Fruit fly (Drosophila melanogaster) whole organism, embryonic: ENCODE results near the gene Hexo1.
A peak's percentile ranks its signal among the peaks of the same experiment; 100 is the strongest.

Source experiments
- Aef1 ChIP-seq: fragments of 200-800 bp; sonication (Bioruptor generic); IDR thresholded peaks from 3 replicates; pipeline ENCODE4 v1.3.6; 2022; ENCODE audit warnings: missing biosample characterization, missing genetic modification characterization
- CG10321 ChIP-seq: fragments of 200-800 bp; sonication (Bioruptor generic); IDR thresholded peaks from 2 replicates; pipeline ENCODE4 v1.3.6; 2022; ENCODE audit warnings: missing biosample characterization, missing genetic modification characterization
- CG10366 ChIP-seq: fragments of 200-800 bp; sonication (Bioruptor generic); IDR thresholded peaks from 2 replicates; pipeline ENCODE4 v1.3.6; 2022; ENCODE audit warnings: missing biosample characterization, missing genetic modification characterization
- CG11696 ChIP-seq: fragments of 200-800 bp; sonication (Bioruptor generic); IDR thresholded peaks from 2 replicates; pipeline ENCODE4 v1.3.6; 2022; ENCODE audit warnings: missing biosample characterization, missing genetic modification characterization
- CG11723 ChIP-seq: fragments of 200-800 bp; sonication (Bioruptor generic); optimal IDR thresholded peaks from 2 replicates; lab custom pipeline; 2017; ENCODE audit warnings: missing biosample characterization, mild to moderate bottlenecking, missing genetic modification characterization
- CG14050 ChIP-seq: fragments of 200-800 bp; sonication (Bioruptor generic); IDR thresholded peaks from 3 replicates; pipeline ENCODE4 v1.3.6; 2022; ENCODE audit warnings: missing biosample characterization, missing genetic modification characterization
- CG17385 ChIP-seq: fragments of 200-800 bp; sonication (Bioruptor generic); optimal IDR thresholded peaks from 3 replicates; lab custom pipeline; 2018; ENCODE audit warnings: missing biosample characterization, mild to moderate bottlenecking, missing genetic modification characterization
- CG18476 ChIP-seq: fragments of 200-800 bp; sonication (Bioruptor generic); optimal IDR thresholded peaks from 2 replicates; lab custom pipeline; 2016; ENCODE audit warnings: missing biosample characterization, mild to moderate bottlenecking, missing genetic modification characterization
- CG18599 ChIP-seq: fragments of 200-800 bp; sonication (Bioruptor generic); optimal IDR thresholded peaks from 3 replicates; lab custom pipeline; 2017; ENCODE audit warnings: missing biosample characterization, missing genetic modification characterization, mild to moderate bottlenecking, moderate library complexity, missing genetic modification reagents
- CG18619 ChIP-seq: fragments of 200-800 bp; sonication (Bioruptor generic); optimal IDR thresholded peaks from 3 replicates; lab custom pipeline; 2017; ENCODE audit warnings: missing biosample characterization, mild to moderate bottlenecking, missing genetic modification characterization
- CG2129 ChIP-seq: fragments of 200-800 bp; sonication (Bioruptor generic); IDR thresholded peaks from 2 replicates; pipeline ENCODE4 v1.3.6; 2022; ENCODE audit warnings: missing biosample characterization, missing genetic modification characterization; ENCODE audit not compliant: partially characterized antibody
- CG31224 ChIP-seq: fragments of 200-800 bp; sonication (Bioruptor generic); IDR thresholded peaks from 2 replicates; pipeline ENCODE4 v1.3.6; 2022; ENCODE audit warnings: missing biosample characterization, missing genetic modification characterization
- CG31388 ChIP-seq: fragments of 200-800 bp; sonication (Bioruptor generic); optimal IDR thresholded peaks from 2 replicates; lab custom pipeline; 2016; ENCODE audit warnings: missing biosample characterization, missing genetic modification characterization
- CG3838 ChIP-seq: fragments of 200-800 bp; sonication (Bioruptor generic); optimal IDR thresholded peaks from 3 replicates; lab custom pipeline; 2016; ENCODE audit warnings: missing biosample characterization, missing genetic modification characterization
- CG4328 ChIP-seq: fragments of 200-800 bp; sonication (Bioruptor generic); optimal IDR thresholded peaks from 3 replicates; lab custom pipeline; 2017; ENCODE audit warnings: missing biosample characterization, missing genetic modification reagents, missing genetic modification characterization
- CG4730 ChIP-seq: fragments of 200-800 bp; sonication (Bioruptor generic); IDR thresholded peaks from 2 replicates; pipeline ENCODE4 v1.3.6; 2022; ENCODE audit warnings: missing biosample characterization, missing genetic modification characterization
- CG7786 ChIP-seq: fragments of 200-800 bp; sonication (Bioruptor generic); optimal IDR thresholded peaks from 2 replicates; lab custom pipeline; 2016; ENCODE audit warnings: missing biosample characterization, missing genetic modification characterization
- CG8478 ChIP-seq: fragments of >200 bp; optimal IDR thresholded peaks from 2 replicates; lab custom pipeline; 2018
- CG9797 ChIP-seq: fragments of 200-800 bp; sonication (Bioruptor generic); optimal IDR thresholded peaks from 3 replicates; lab custom pipeline; 2018; ENCODE audit warnings: missing biosample characterization, mild to moderate bottlenecking, missing genetic modification characterization
- CG9817 ChIP-seq: fragments of 200-800 bp; sonication (Bioruptor generic); optimal IDR thresholded peaks from 2 replicates; lab custom pipeline; 2018; ENCODE audit warnings: missing biosample characterization, mild to moderate bottlenecking, missing genetic modification characterization, moderate library complexity
- D ChIP-seq, 2 experiments: fragments of 200-800 bp in 1 of 2; fragments of >200 bp in 1 of 2; sonication (Bioruptor generic) in 1 of 2; optimal IDR thresholded peaks; 2 replicates in 1 of 2; 3 replicates in 1 of 2; lab custom pipeline; 2017; ENCODE audit warnings: mild to moderate bottlenecking in 1 of 2, missing biosample characterization in 1 of 2, missing genetic modification characterization in 1 of 2, missing genetic modification reagents in 1 of 2
- Dad ChIP-seq: fragments of 200-800 bp; sonication (Bioruptor generic); optimal IDR thresholded peaks from 3 replicates; lab custom pipeline; 2016; ENCODE audit warnings: missing biosample characterization, missing genetic modification characterization
- Fer2 ChIP-seq: fragments of 200-800 bp; sonication (Bioruptor generic); optimal IDR thresholded peaks from 2 replicates; lab custom pipeline; 2018; ENCODE audit warnings: missing biosample characterization, mild to moderate bottlenecking, missing genetic modification characterization, moderate library complexity
- Hr78 ChIP-seq, 2 experiments: fragments of 200-800 bp in 1 of 2; fragments of >200 bp in 1 of 2; sonication (Bioruptor generic) in 1 of 2; optimal IDR thresholded peaks; 2 replicates each; lab custom pipeline; 2017 to 2019; ENCODE audit warnings: missing biosample characterization in 2 of 2, missing genetic modification characterization in 2 of 2, mild to moderate bottlenecking in 1 of 2, moderate library complexity in 1 of 2
- Lpt ChIP-seq: fragments of >200 bp; optimal IDR thresholded peaks from 2 replicates; lab custom pipeline; 2018; ENCODE audit warnings: missing biosample characterization, missing genetic modification characterization
- MBD-R2 ChIP-seq: fragments of 200-800 bp; sonication (Bioruptor generic); IDR thresholded peaks from 2 replicates; pipeline ENCODE4 v1.3.6; 2022; ENCODE audit warnings: missing biosample characterization, missing genetic modification characterization
- Mrtf ChIP-seq: fragments of 200-800 bp; sonication (Bioruptor generic); IDR thresholded peaks from 3 replicates; pipeline ENCODE4 v1.3.6; 2022; ENCODE audit warnings: missing biosample characterization, missing genetic modification characterization
- Ptx1 ChIP-seq: fragments of 200-800 bp; sonication (Bioruptor generic); IDR thresholded peaks from 2 replicates; pipeline ENCODE4 v1.3.6; 2022; ENCODE audit warnings: missing biosample characterization, missing genetic modification characterization
- Taf1 ChIP-seq: fragments of 200-800 bp; sonication (Bioruptor generic); IDR thresholded peaks from 2 replicates; pipeline ENCODE4 v1.3.6; 2022; ENCODE audit warnings: missing biosample characterization, missing genetic modification characterization
- Tbp ChIP-seq: fragments of >200 bp; optimal IDR thresholded peaks from 2 replicates; lab custom pipeline; 2018; ENCODE audit warnings: missing biosample characterization, missing genetic modification characterization
- ase ChIP-seq: fragments of 200-800 bp; sonication (Bioruptor generic); IDR thresholded peaks from 3 replicates; pipeline ENCODE4 v1.3.6; 2022; ENCODE audit warnings: missing biosample characterization, missing genetic modification characterization
- ash1 ChIP-seq: fragments of 200-800 bp; sonication (Bioruptor generic); optimal IDR thresholded peaks from 2 replicates; lab custom pipeline; 2018; ENCODE audit warnings: missing biosample characterization, mild to moderate bottlenecking, missing genetic modification characterization
- az2 ChIP-seq: fragments of 200-800 bp; sonication (Bioruptor generic); optimal IDR thresholded peaks from 3 replicates; lab custom pipeline; 2016; ENCODE audit warnings: missing biosample characterization, missing genetic modification characterization
- caup ChIP-seq: fragments of 200-800 bp; sonication (Bioruptor generic); optimal IDR thresholded peaks from 3 replicates; lab custom pipeline; 2017; ENCODE audit warnings: missing biosample characterization, mild to moderate bottlenecking, missing genetic modification characterization, moderate library complexity; ENCODE audit not compliant: severe bottlenecking
- cg ChIP-seq: fragments of 200-800 bp; sonication (Bioruptor generic); optimal IDR thresholded peaks from 3 replicates; lab custom pipeline; 2019; ENCODE audit warnings: missing biosample characterization, mild to moderate bottlenecking, missing genetic modification characterization, moderate library complexity
- croc ChIP-seq: fragments of 200-800 bp; sonication (Bioruptor generic); conservative IDR thresholded peaks from 3 replicates; pipeline ENCODE4 v1.3.6; 2022; ENCODE audit warnings: missing biosample characterization, missing genetic modification characterization
- crp ChIP-seq, 2 experiments: fragments of 200-800 bp; sonication (Bioruptor generic); optimal IDR thresholded peaks; 2 replicates in 1 of 2; 3 replicates in 1 of 2; lab custom pipeline; 2017; ENCODE audit warnings: missing biosample characterization in 2 of 2, missing genetic modification characterization in 2 of 2, mild to moderate bottlenecking in 1 of 2, moderate library complexity in 1 of 2
- dimm ChIP-seq: fragments of 200-800 bp; sonication (Bioruptor generic); IDR thresholded peaks from 2 replicates; pipeline ENCODE4 v1.3.6; 2022; ENCODE audit warnings: missing biosample characterization, missing genetic modification characterization
- dysf ChIP-seq: fragments of 200-800 bp; sonication (Bioruptor generic); IDR thresholded peaks from 3 replicates; pipeline ENCODE4 v1.3.6; 2022; ENCODE audit warnings: missing biosample characterization, missing genetic modification characterization
- emc ChIP-seq: fragments of 200-800 bp; sonication (Bioruptor generic); optimal IDR thresholded peaks from 2 replicates; lab custom pipeline; 2016; ENCODE audit warnings: missing biosample characterization, missing genetic modification characterization
- eve ChIP-seq, 2 experiments: fragments of >200 bp; optimal IDR thresholded peaks; 2 replicates each; lab custom pipeline; 2017; ENCODE audit warnings: missing biosample characterization in 2 of 2, missing genetic modification characterization in 2 of 2
- gfzf ChIP-seq: fragments of 200-800 bp; sonication (Bioruptor generic); optimal IDR thresholded peaks from 2 replicates; lab custom pipeline; 2016; ENCODE audit warnings: missing biosample characterization, mild to moderate bottlenecking, missing genetic modification characterization, moderate library complexity
- jing ChIP-seq: fragments of 200-800 bp; sonication (Bioruptor generic); optimal IDR thresholded peaks from 2 replicates; lab custom pipeline; 2018; ENCODE audit warnings: missing biosample characterization, mild to moderate bottlenecking, missing genetic modification characterization
- maf-S ChIP-seq: fragments of 200-800 bp; sonication (Bioruptor generic); optimal IDR thresholded peaks from 2 replicates; lab custom pipeline; 2016; ENCODE audit warnings: missing biosample characterization, missing genetic modification characterization
- peb ChIP-seq: fragments of 200-800 bp; sonication (Bioruptor generic); IDR thresholded peaks from 2 replicates; pipeline ENCODE4 v1.3.6; 2022; ENCODE audit warnings: missing biosample characterization, missing genetic modification characterization
- prd ChIP-seq, 3 experiments: fragments of >200 bp in 2 of 3; fragments of 200-800 bp in 1 of 3; sonication (Bioruptor generic) in 1 of 3; optimal IDR thresholded peaks in 2 of 3; IDR thresholded peaks in 1 of 3; 2 replicates in 2 of 3; 3 replicates in 1 of 3; pipeline versions ENCODE4 v1.3.6 to Lab custom; 2017 to 2022; ENCODE audit warnings: missing biosample characterization in 1 of 3, missing genetic modification characterization in 1 of 3
- schlank ChIP-seq: fragments of 200-800 bp; sonication (Bioruptor generic); optimal IDR thresholded peaks from 2 replicates; lab custom pipeline; 2018; ENCODE audit warnings: missing biosample characterization, mild to moderate bottlenecking, missing genetic modification characterization
- seq ChIP-seq: fragments of 200-800 bp; sonication (Bioruptor generic); IDR thresholded peaks from 2 replicates; pipeline ENCODE4 v1.3.6; 2022; ENCODE audit warnings: missing biosample characterization, missing genetic modification characterization
- stwl ChIP-seq: fragments of 200-800 bp; sonication (Bioruptor generic); optimal IDR thresholded peaks from 3 replicates; lab custom pipeline; 2018; ENCODE audit warnings: missing biosample characterization, mild to moderate bottlenecking, missing genetic modification characterization, moderate library complexity
- tup ChIP-seq: fragments of 200-800 bp; sonication (Bioruptor generic); optimal IDR thresholded peaks from 2 replicates; lab custom pipeline; 2016; ENCODE audit warnings: missing biosample characterization, mild to moderate bottlenecking, missing genetic modification characterization, moderate library complexity
- wek ChIP-seq: fragments of 200-800 bp; sonication (Bioruptor generic); optimal IDR thresholded peaks from 3 replicates; lab custom pipeline; 2018; ENCODE audit warnings: missing biosample characterization, mild to moderate bottlenecking, missing genetic modification characterization, moderate library complexity

Hexo1 gene

dm6 chr3L:4282627-4283026 lies 5.8 kb upstream of the Hexo1 start, which contains the start of gene CG11583 (continued):
- no peak for TF ChIP-seq Tbp
- TF ChIP-seq caup (GFP tag; lab: Kevin White, UChicago), result no peak
- no peak for TF ChIP-seq Mrtf (GFP tag; lab: Robert Waterston, UW)
- peak; percentile 35 for TF ChIP-seq Dad
- TF ChIP-seq peb (GFP tag; lab: Robert Waterston, UW), result no peak
- TF ChIP-seq prd (optimal IDR thresholded peaks at IDR 0.05; lab: Kevin White, UChicago), result no peak
- TF ChIP-seq prd (GFP tag; IDR thresholded peaks at IDR 0.05; lab: Robert Waterston, UW), result no peak
- no peak for TF ChIP-seq seq (GFP tag; lab: Robert Waterston, UW)
- no peak for TF ChIP-seq tup (GFP tag; lab: Kevin White, UChicago)
- no peak for TF ChIP-seq dimm (GFP tag; lab: Robert Waterston, UW)
- TF ChIP-seq Ptx1 (GFP tag; lab: Robert Waterston, UW), result no peak
- TF ChIP-seq maf-S, result peak; percentile 34
- TF ChIP-seq CG11696 (GFP tag; lab: Robert Waterston, UW), result no peak
- TF ChIP-seq jing (GFP tag; lab: Kevin White, UChicago), result no peak
- TF ChIP-seq emc (GFP tag; lab: Kevin White, UChicago), result no peak
- TF ChIP-seq CG18619 (GFP tag; lab: Kevin White, UChicago), result no peak
- no peak for TF ChIP-seq CG18476
- TF ChIP-seq schlank (tag; lab: Kevin White, UChicago), result no peak
- no peak for TF ChIP-seq Aef1 (GFP tag; lab: Robert Waterston, UW)
- no peak for TF ChIP-seq Taf1
- peak; percentile 40 for TF ChIP-seq CG7786
- TF ChIP-seq CG2129 (GFP tag; lab: Robert Waterston, UW), result no peak
- peak in 1 of 2 experiments; percentile 9 for TF ChIP-seq crp (GFP tag; optimal IDR thresholded peaks at IDR 0.05; lab: Kevin White, UChicago)
- peak; percentile 89 for TF ChIP-seq MBD-R2 (GFP tag; lab: Robert Waterston, UW)
- TF ChIP-seq CG10366 (GFP tag; lab: Robert Waterston, UW), result no peak
- TF ChIP-seq dysf (GFP tag; lab: Robert Waterston, UW), result no peak
- no peak for TF ChIP-seq CG18599 (GFP tag; lab: Kevin White, UChicago)
- no peak for TF ChIP-seq CG4730 (GFP tag; lab: Robert Waterston, UW)
- TF ChIP-seq CG3838 (GFP tag; lab: Kevin White, UChicago), result no peak
- TF ChIP-seq CG14050 (GFP tag; lab: Robert Waterston, UW), result no peak
- TF ChIP-seq CG17385 (GFP tag; lab: Kevin White, UChicago), result no peak
- TF ChIP-seq CG11723 (GFP tag; lab: Kevin White, UChicago), result no peak
- TF ChIP-seq stwl, result peak; percentile 92
- TF ChIP-seq CG10321 (GFP tag; lab: Robert Waterston, UW), result no peak
- no peak for TF ChIP-seq Hr78 (GFP tag; optimal IDR thresholded peaks at IDR 0.05; lab: Kevin White, UChicago)
- peak; percentile 32 for TF ChIP-seq gfzf (GFP tag; lab: Kevin White, UChicago)
- peak; percentile 6 for TF ChIP-seq Fer2 (tag; lab: Kevin White, UChicago)
- TF ChIP-seq ash1 (GFP tag; lab: Kevin White, UChicago), result no peak
- no peak for TF ChIP-seq eve (GFP tag; optimal IDR thresholded peaks at IDR 0.05; lab: Kevin White, UChicago)
- TF ChIP-seq CG9797 (GFP tag; lab: Kevin White, UChicago), result peak; percentile 36
- TF ChIP-seq CG31388 (GFP tag; lab: Kevin White, UChicago), result no peak
- TF ChIP-seq D (optimal IDR thresholded peaks at IDR 0.05; lab: Kevin White, UChicago), result no peak
- TF ChIP-seq D (GFP tag; optimal IDR thresholded peaks at IDR 0.05; lab: Kevin White, UChicago), result no peak
- TF ChIP-seq CG9817, result no peak
- peak; percentile 3 for TF ChIP-seq az2 (GFP tag; lab: Kevin White, UChicago)
- no peak for TF ChIP-seq CG4328 (GFP tag; lab: Kevin White, UChicago)
- no peak for TF ChIP-seq Lpt (GFP tag; lab: Kevin White, UChicago)
- TF ChIP-seq croc, result no peak
- no peak for TF ChIP-seq CG31224 (GFP tag; lab: Robert Waterston, UW)
- TF ChIP-seq wek (GFP tag; lab: Kevin White, UChicago), result no peak
- TF ChIP-seq cg (GFP tag; lab: Kevin White, UChicago), result no peak
- no peak for TF ChIP-seq ase
- TF ChIP-seq CG8478, result no peak
